Fruit fly (Drosophila melanogaster) whole organism, adult: ENCODE data around the gene gcm2.

Experiments used
- CG7101 ChIP-seq: fragments of 200-800 bp; sonication (Bioruptor generic); optimal IDR thresholded peaks from 2 replicates; lab custom pipeline; 2018; ENCODE audit warnings: missing biosample characterization, mild to moderate bottlenecking, missing genetic modification characterization, moderate library complexity
- Hr96 ChIP-seq: fragments of 200-800 bp; sonication (Bioruptor generic); optimal IDR thresholded peaks from 2 replicates; lab custom pipeline; 2016; ENCODE audit warnings: missing biosample characterization, missing genetic modification characterization
- Mnt ChIP-seq: fragments of 200-800 bp; sonication (Bioruptor generic); optimal IDR thresholded peaks from 2 replicates; lab custom pipeline; 2016; ENCODE audit warnings: missing biosample characterization, mild to moderate bottlenecking, missing genetic modification characterization
- cic ChIP-seq: fragments of 200-800 bp; sonication (Bioruptor generic); optimal IDR thresholded peaks from 2 replicates; lab custom pipeline; 2017; ENCODE audit warnings: missing biosample characterization, mild to moderate bottlenecking, missing genetic modification characterization, moderate library complexity
- kay ChIP-seq: fragments of 200-800 bp; sonication (Bioruptor generic); peaks from one replicate; lab custom pipeline; 2016; ENCODE audit warnings: missing biosample characterization, missing genetic modification characterization, borderline replicate concordance
- pad ChIP-seq: fragments of 200-800 bp; sonication (Bioruptor generic); optimal IDR thresholded peaks from 3 replicates; lab custom pipeline; 2017; ENCODE audit warnings: missing biosample characterization, missing genetic modification characterization, mild to moderate bottlenecking, moderate library complexity, missing genetic modification reagents

DNA sequence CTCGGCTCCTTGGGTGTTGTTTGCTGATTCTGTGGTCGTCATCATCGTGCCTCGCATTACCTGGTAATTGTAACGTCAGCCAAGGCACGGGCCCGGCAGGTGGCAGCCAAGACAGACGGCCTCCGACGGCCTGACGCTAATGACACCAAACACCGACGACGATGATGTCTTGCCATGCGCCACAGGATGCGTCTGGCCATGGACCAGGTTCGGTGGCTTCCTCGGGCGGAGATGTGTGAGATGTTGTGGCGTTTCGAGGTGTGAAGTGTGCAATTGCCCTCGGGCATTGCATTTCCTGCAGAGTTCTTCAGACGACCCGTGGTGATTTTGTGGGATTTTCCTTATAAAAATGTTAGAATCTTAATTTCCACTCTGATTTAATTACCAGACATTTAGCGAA, 6.3 kb upstream of the gcm2 start:
- TF ChIP-seq cic (no peak), pad (GFP tag; lab: Kevin White, UChicago) (no peak), Hr96 (GFP tag; lab: Kevin White, UChicago) (no peak), kay (GFP tag; lab: Kevin White, UChicago) (no peak), Mnt (GFP tag; lab: Kevin White, UChicago) (no peak), CG7101 (tag; lab: Kevin White, UChicago) (no peak)
